Fruit fly (Drosophila melanogaster) Kc167 (cell line): ENCODE data around the gene rha.

Experiments
- Myc ChIP-seq: fragments of >200 bp; optimal IDR thresholded peaks from 2 replicates; lab custom pipeline; 2017; ENCODE audit warnings: missing external identifiers
- Sin3A ChIP-seq: fragments of >200 bp; optimal IDR thresholded peaks from 2 replicates; lab custom pipeline; 2018; ENCODE audit warnings: missing external identifiers
- h ChIP-seq: fragments of >200 bp; optimal IDR thresholded peaks from 3 replicates; lab custom pipeline; 2018; ENCODE audit warnings: missing external identifiers
- insv ChIP-seq: fragments of >200 bp; optimal IDR thresholded peaks from 3 replicates; lab custom pipeline; 2018; ENCODE audit warnings: missing external identifiers
- psq ChIP-seq: fragments of >200 bp; optimal IDR thresholded peaks from 2 replicates; lab custom pipeline; 2017; ENCODE audit warnings: missing external identifiers
- ttk ChIP-seq: sonication (Bioruptor generic); optimal IDR thresholded peaks from 2 replicates; lab custom pipeline; 2017; ENCODE audit warnings: missing external identifiers

rha gene

DNA sequence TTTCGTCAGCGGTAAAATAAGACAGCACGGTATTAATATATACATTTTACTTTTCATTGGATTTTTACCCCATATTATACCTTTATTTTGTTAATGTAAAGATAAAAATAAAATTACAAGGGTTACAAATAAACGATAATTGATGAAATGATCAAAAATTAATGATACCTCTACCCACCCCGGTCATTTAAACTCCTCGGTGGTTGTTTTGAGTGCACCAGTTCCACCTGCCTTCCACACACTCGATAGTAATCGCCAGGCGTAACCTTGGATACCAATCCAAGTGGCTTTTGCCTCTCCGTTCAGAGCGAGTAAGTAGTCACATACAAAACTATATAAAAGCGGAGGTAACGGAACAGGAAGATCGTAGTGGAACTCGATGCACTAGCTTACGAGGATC lies at the start of gene rha:
rha (plus strand) TSS at position 301 of the 400 bp plus-strand sequence.
- no peak for TF ChIP-seq Myc
- TF ChIP-seq Sin3A (lab: Kevin White, UChicago), result no peak
- TF ChIP-seq psq (lab: Kevin White, UChicago), result no peak
- TF ChIP-seq h, result no peak
- TF ChIP-seq insv (lab: Kevin White, UChicago), result no peak
- TF ChIP-seq ttk, result no peak

DNA sequence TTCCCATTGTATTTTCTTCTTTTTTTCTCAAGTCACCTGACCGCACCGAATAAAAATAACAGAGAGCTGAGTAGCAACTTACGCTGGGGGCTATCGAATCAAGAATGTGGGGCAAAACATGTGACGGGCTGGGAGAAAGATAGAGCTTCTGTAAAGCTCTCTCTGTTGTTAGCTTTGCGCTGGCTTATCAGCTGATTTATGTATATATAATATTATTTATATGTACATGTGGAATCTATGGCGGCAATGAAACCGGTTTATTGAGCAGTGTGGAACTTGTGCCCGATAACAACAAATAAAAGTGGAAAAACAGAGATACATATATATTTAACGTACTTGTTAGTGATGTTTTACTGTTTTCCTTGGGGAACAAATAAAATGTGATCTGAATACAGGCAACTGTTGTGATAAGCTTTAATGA lies 47.2 kb upstream of the rha start, which contains the start of gene CG31098:
CG31098 (minus strand) TSS at position 114 of the 421 bp plus-strand sequence.
- TF ChIP-seq insv (lab: Kevin White, UChicago), result no peak
- TF ChIP-seq Myc, result no peak
- no peak for TF ChIP-seq psq (lab: Kevin White, UChicago)
- TF ChIP-seq ttk, result no peak
- no peak for TF ChIP-seq Sin3A (lab: Kevin White, UChicago)
- no peak for TF ChIP-seq h

DNA sequence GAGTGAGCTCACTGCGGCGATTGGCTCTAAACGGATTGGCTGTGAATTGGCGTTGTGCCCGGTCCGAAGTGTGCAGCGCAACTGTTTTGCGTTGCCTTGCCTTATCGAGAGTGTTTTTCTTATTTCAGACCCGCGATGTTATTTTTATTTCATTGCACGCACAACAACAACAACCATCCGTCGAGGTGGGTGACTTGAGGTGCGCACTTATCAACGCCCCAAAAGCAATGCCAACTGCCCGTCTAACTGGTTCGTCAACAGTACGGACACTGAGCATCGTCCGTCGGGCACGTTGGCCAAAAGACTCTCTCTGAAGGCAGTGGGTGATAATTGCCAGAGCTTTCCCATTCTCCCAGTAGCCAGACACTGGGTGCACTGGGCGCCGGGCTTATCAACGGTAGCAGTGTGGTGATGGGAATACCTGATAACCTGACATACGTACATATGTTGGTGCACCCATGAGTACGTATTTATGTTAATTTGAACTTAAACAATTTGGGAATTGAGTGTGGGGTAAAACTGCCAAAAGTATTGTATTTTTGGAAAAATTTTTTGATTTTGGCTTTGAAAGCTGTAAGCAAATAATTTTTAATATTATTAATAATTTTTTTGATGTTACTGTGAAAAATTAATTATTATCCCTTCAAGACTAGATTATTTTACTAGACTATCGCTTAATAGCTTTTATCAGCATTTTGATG lies 44.6 kb upstream of the rha start, which contains the start of gene CG31102:
CG31102 (minus strand) TSS at position 275 of the 701 bp plus-strand sequence.
- no peak for TF ChIP-seq insv (lab: Kevin White, UChicago)
- TF ChIP-seq psq (lab: Kevin White, UChicago), result no peak
- TF ChIP-seq ttk, result no peak
- TF ChIP-seq h, result no peak

DNA sequence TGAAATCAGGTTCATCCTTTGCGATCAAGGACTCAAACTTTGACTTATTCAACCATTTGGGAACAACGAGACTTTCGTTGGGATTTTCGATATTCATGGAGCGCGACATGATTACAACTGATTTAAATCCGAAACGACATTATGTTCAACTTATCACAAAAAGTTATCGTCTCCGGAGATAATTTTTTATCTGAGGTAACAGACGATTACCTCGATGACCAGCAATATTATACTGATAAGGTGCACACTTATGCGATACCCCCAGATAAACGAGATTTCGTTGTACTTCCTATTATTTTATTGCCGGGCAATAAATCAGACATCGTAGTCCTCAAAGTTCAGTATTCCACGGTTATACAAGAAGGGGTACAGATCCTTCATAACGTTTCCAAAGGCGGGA lies 42.4 kb upstream of the rha start, which contains the start of gene CG31097:
CG31097 (minus strand) TSS at position 101 of the 400 bp plus-strand sequence.
- no peak for TF ChIP-seq ttk

DNA sequence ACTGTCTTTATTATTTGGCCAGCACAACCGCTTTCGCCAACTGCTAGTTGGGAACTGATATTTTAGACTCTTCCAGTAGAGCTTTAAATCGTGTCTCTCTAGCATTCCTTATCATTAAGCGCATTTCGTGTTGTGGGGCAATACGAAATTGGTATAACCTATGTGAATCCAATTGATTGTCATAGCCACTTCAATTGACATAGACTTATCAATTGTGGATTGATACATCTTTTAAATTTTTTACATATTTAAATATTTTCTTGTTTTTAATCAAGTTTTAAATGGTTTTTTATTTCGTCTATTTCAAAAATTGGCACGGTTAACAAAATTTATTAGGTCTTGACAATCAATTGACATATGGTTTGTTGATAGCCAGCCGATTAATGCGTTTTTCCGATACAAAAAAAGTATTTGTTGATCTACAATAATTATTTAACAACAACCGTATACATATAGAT lies 40.5 kb upstream of the rha start, which contains the start of gene CG31288:
CG31288 (minus strand) TSS at position 51 of the 458 bp plus-strand sequence.
- TF ChIP-seq ttk (no peak), psq (lab: Kevin White, UChicago) (no peak), Myc (no peak), Sin3A (lab: Kevin White, UChicago) (no peak), insv (lab: Kevin White, UChicago) (no peak), h (no peak)

DNA sequence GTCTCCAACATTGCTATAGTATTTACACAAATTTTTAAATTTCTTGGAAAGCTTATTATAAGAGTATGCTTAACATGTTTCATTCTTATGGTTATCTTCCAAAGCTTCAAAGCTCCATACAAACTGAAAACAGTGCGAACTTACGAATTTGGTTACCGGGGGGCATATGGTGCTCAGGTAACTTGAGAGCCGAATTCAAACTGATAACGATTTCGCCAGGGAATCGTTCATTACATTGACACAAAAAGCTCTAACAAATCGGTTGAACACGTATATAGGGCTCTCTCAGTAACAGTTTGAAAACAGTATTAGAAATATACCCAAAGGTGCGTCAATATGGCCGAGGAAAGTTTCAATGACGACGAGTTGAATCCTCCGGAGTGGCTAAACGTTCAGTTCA lies 39.5 kb upstream of the rha start, which contains the start of gene CG13659:
CG13659 (plus strand) TSS at position 317 of the 400 bp plus-strand sequence.
- TF ChIP-seq ttk (no peak), psq (lab: Kevin White, UChicago) (no peak), Sin3A (lab: Kevin White, UChicago) (no peak), Myc (no peak), h (no peak), insv (lab: Kevin White, UChicago) (no peak)

DNA sequence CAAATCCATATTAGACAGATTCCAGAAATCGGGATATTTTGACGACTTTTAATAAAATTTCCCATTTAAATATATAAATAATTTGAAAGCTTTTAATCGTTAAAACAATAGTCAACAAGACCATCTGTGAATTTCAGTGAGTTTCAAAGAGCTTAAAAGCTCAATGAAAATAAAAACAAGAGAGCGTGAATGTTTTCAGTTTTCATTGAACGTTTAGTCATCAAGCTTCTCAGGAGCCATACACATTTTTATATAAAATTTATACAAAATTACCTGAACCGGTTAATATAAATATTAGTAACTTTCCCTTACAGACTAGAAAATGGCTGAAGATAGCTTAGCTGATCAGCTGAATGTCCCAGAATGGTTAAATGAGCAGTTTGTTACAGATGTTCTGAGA lies 37.8 kb upstream of the rha start, which contains the start of gene CG31370:
CG31370 (plus strand) TSS at position 226 of the 400 bp plus-strand sequence.
- TF ChIP-seq ttk, result no peak
- TF ChIP-seq h, result no peak
- TF ChIP-seq psq (lab: Kevin White, UChicago), result no peak
- no peak for TF ChIP-seq Sin3A (lab: Kevin White, UChicago)
- no peak for TF ChIP-seq Myc
- no peak for TF ChIP-seq insv (lab: Kevin White, UChicago)

DNA sequence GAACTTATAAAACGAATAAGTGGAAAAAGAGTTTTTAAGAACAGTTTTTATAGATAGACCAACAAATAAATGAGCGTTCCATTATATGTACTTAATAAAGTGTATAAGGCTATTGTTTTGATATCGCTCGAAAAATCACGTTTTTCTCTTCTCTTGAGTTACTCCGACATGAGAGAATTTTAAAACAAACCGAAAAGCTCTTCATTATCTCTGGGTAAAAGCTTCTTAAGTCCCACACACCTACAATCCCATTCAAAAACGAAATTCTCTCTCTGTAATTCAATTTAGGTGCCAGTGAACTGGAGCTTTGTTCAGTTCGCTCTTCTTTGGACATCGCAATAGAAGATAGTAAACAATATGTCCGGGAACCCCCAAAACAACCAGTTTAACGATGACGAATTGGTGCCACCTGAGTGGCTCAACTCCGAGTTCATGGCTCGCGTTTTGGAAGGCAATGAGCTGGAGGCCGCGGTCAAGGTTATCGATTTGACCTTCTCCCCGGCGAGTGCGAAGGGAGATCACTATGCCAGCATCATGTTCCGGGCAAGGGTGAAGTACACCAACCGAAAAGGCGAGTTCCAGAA lies 36.1 kb upstream of the rha start, which contains the start of gene CG31436:
CG31436 (plus strand) TSS at position 281 of the 584 bp plus-strand sequence.
- no peak for TF ChIP-seq insv (lab: Kevin White, UChicago)
- TF ChIP-seq h, result no peak
- no peak for TF ChIP-seq ttk
- no peak for TF ChIP-seq Myc

DNA sequence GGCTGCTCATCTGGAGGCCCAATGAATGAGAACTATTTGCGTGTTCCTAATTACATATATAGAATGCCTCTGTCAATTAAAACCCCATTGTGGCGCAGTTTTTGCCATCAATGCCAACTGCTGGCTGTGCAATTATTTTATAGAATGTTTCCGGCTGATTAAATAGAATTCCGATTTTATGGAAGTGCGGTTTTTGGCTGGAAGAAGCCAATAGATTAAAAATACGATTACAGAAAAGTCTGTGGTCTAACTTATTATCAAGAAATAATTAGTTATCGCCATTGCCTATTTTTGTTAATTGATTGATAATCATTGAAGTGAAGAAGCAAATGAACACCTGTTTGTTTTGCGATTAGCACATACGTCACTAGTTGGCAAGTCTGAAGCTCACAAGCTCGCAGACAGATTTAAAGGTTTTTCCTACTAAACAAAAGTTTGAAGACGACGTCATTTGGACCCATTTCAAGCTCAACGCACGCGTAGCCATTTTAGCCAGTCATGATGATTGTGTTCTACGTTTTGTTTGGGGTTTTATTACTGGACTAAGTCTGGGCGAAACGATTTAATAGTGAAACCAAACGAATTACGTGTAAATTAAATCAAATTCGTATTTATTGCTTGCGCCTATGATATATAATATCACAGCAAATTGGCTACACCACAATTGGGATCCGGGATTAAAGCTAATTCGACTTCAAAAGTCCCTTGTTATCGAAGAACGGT lies 34.1 kb upstream of the rha start:
- TF ChIP-seq Sin3A (lab: Kevin White, UChicago), result no peak

DNA sequence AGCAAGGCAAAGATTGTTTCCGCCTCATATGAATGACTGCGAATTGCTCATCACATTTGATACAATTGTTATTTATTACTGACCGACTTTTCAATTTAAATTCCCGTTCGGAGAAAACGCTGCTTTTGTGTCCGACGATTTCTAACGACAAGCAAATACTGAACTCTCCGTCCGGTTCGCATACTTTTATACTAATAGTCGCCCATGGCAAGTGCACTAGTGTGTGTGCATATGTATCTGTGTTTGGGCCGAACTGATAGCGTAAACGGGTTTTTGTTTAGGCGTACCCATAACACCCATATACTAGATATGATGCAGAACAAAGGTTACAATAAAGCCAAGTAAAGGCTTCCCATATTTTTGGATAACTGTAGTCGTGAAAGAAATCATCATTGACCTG lies 31.8 kb upstream of the rha start, which contains the start of gene CG10550:
CG10550 (minus strand) TSS at position 164 of the 400 bp plus-strand sequence.
- TF ChIP-seq Sin3A (lab: Kevin White, UChicago) (no peak), h (no peak), insv (lab: Kevin White, UChicago) (no peak), ttk (no peak), Myc (no peak), psq (lab: Kevin White, UChicago) (no peak)

DNA sequence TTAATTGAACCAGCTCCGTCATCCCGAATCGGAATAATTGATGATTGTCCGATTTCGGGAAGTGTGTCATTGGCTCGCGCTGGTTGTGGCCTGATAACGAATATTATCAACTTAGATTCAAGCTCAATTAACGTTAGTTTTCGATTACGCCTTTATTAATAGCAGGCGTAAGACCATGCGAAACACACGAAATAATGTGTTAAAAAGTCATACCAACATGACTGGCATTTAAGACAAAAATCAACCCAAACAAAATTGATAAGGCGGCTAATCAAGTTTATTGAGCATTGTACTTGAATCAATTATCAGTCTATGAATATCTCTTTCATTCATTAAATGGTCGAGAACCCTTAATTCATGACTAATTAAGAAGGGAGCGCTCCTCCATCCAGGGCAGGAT lies 30.9 kb upstream of the rha start:
- TF ChIP-seq Myc (no peak), h (no peak), psq (lab: Kevin White, UChicago) (no peak), Sin3A (lab: Kevin White, UChicago) (no peak), insv (lab: Kevin White, UChicago) (no peak), ttk (no peak)

DNA sequence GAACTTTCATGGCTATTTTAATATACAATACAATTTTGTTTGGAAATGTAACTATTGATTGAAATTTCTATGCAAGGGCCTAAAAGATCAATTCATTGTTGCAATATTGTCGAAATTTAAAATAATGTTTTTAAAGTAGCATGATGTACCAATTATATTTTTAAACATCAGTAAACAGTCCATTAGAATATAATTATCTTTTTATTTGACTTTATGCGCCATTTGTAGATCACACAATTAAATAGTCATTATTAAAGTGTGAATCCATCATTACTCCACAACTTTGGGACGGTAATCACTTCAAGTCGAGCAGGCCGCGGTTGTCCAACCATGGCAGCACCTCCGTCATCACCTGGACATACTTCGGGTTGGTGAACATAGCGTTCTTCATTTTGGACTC lies 29.2 kb upstream of the rha start, which contains the start of gene CG31099:
CG31099 (minus strand) TSS at position 101 of the 400 bp plus-strand sequence.
- no peak for TF ChIP-seq insv (lab: Kevin White, UChicago)
- no peak for TF ChIP-seq Sin3A (lab: Kevin White, UChicago)
- no peak for TF ChIP-seq ttk
- TF ChIP-seq h, result no peak
- no peak for TF ChIP-seq psq (lab: Kevin White, UChicago)
- TF ChIP-seq Myc, result no peak
